Worm (Caenorhabditis elegans): ENCODE data around the gene T09A5.14.

- TF ChIP-seq nfyb-1 (GFP tag; IDR thresholded peaks at IDR 0.05) (no peak), ceh-79 (tag; optimal IDR thresholded peaks at IDR 0.05) (no peak), snpc-4 (GFP tag; optimal IDR thresholded peaks at IDR 0.05) (no peak), snpc-4 (tag; optimal IDR thresholded peaks at IDR 0.05) (no peak), ceh-40 (GFP tag; IDR thresholded peaks at IDR 0.05) (no peak), snpc-1.1 (tag; optimal IDR thresholded peaks at IDR 0.05; ENCODE audit: insufficient read depth) (no peak), ccch-3 (GFP tag; optimal IDR thresholded peaks at IDR 0.05) (no peak)
Observed at ce11 chrII:7816163-7816776, 15.9 kb upstream of the T09A5.14 start, which contains the start of gene cki-2.

All from whole organism, young adult.